Worm (Caenorhabditis elegans) whole organism, late embryonic: ENCODE data around the gene wdr-5.1.

Source experiments
- ceh-48 ChIP-seq: sonication (generic microtip); optimal IDR thresholded peaks from 2 replicates; lab custom pipeline; 2016; ENCODE audit warnings: missing genetic modification characterization, inconsistent platforms, missing compliant biosample characterization
- unc-55 ChIP-seq: sonication (generic microtip); optimal IDR thresholded peaks from 2 replicates; lab custom pipeline; 2017; ENCODE audit warnings: missing biosample characterization, missing genetic modification reagents, missing genetic modification characterization

DNA sequence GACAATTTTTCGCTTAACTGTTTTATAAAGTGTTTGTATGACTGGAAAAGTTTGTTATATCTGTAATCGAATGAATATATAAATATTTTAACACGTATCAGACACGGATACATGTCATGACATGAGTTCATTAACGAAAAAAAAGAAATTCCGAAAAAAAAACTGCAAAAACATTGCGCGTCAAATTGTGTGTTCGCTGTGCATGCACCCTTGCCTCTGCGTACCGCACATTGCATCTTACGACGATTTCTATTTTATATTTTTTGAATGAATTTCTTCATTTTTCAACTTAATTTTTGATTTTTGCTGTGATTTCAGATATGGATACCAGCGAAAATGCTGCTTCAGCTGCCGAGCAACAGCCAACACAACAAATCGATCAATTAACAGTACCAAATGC lies at the start of gene wdr-5.1:
- no peak for TF ChIP-seq unc-55 (GFP tag; lab: Kevin White, UChicago)
- TF ChIP-seq ceh-48 (tag; lab: Kevin White, UChicago), result no peak
